Fruit fly (Drosophila melanogaster) whole organism, wandering third instar larva: Measurements from ENCODE around the gene phol.

ENCODE experiments used
- CG9705 ChIP-seq: fragments of 200-800 bp; sonication (Bioruptor generic); optimal IDR thresholded peaks from 2 replicates; lab custom pipeline; 2018; ENCODE audit warnings: missing biosample characterization, mild to moderate bottlenecking, missing genetic modification characterization
- Hr78 ChIP-seq: fragments of >200 bp; optimal IDR thresholded peaks from 2 replicates; lab custom pipeline; 2017; ENCODE audit warnings: missing biosample characterization, missing genetic modification characterization
- Hr83 ChIP-seq: fragments of 200-300 bp; sonication (Bioruptor generic); optimal IDR thresholded peaks from 2 replicates; lab custom pipeline; 2016; ENCODE audit warnings: missing biosample characterization, mild to moderate bottlenecking, missing genetic modification characterization, moderate library complexity; ENCODE audit not compliant: poor library complexity, severe bottlenecking
- OdsH ChIP-seq: fragments of 200-800 bp; sonication (Bioruptor generic); optimal IDR thresholded peaks from 2 replicates; lab custom pipeline; 2016; ENCODE audit warnings: missing biosample characterization, mild to moderate bottlenecking, missing genetic modification characterization
- br ChIP-seq: fragments of 200-800 bp; sonication (Bioruptor generic); optimal IDR thresholded peaks from 2 replicates; lab custom pipeline; 2016; ENCODE audit warnings: missing biosample characterization, missing genetic modification characterization
- brk ChIP-seq: fragments of 200-800 bp; sonication (Bioruptor generic); optimal IDR thresholded peaks from 2 replicates; lab custom pipeline; 2016; ENCODE audit warnings: missing biosample characterization, mild to moderate bottlenecking, missing genetic modification characterization
- dsf ChIP-seq: sonication (Bioruptor generic); optimal IDR thresholded peaks from 2 replicates; lab custom pipeline; 2016; ENCODE audit warnings: missing biosample characterization, missing genetic modification characterization, borderline replicate concordance
- lola ChIP-seq: fragments of >200 bp; optimal IDR thresholded peaks from 2 replicates; lab custom pipeline; 2017; ENCODE audit warnings: missing biosample characterization, missing genetic modification characterization
- pan ChIP-seq: fragments of >200 bp; optimal IDR thresholded peaks from 2 replicates; lab custom pipeline; 2017
- psq ChIP-seq: fragments of 200-800 bp; sonication (Bioruptor generic); optimal IDR thresholded peaks from 3 replicates; lab custom pipeline; 2017; ENCODE audit warnings: missing biosample characterization, mild to moderate bottlenecking, missing genetic modification characterization, moderate library complexity
- sv ChIP-seq: fragments of 200-800 bp; sonication (Bioruptor generic); optimal IDR thresholded peaks from 3 replicates; lab custom pipeline; 2016; ENCODE audit warnings: missing biosample characterization, missing genetic modification characterization

- TF ChIP-seq br (GFP tag; lab: Kevin White, UChicago) (no peak), pan (lab: Kevin White, UChicago) (no peak), lola (GFP tag; lab: Kevin White, UChicago) (no peak), dsf (GFP tag; lab: Kevin White, UChicago) (no peak), Hr78 (GFP tag; lab: Kevin White, UChicago) (no peak), Hr83 (no peak), CG9705 (GFP tag; lab: Kevin White, UChicago) (no peak), brk (GFP tag; lab: Kevin White, UChicago) (no peak), psq (GFP tag; lab: Kevin White, UChicago) (no peak), OdsH (GFP tag; lab: Kevin White, UChicago) (no peak), sv (no peak)
Measured at dm6 chr3L:9502856-9503255, 46.8 kb upstream of the phol start.
